Worm (Caenorhabditis elegans): ENCODE measurements around the gene R08F11.4.

- TF ChIP-seq nhr-11 (tag; optimal IDR thresholded peaks at IDR 0.05), result no peak
- TF ChIP-seq egl-27 (tag; optimal IDR thresholded peaks at IDR 0.05), result no peak
- TF ChIP-seq zag-1 (tag; optimal IDR thresholded peaks at IDR 0.05), result no peak
- TF ChIP-seq fos-1 (tag; optimal IDR thresholded peaks at IDR 0.05), result no peak
Observed at ce11 chrV:3766904-3767303, 38.4 kb downstream of the R08F11.4 start, which contains the start of gene Y39H10A.1.
